Fruit fly (Drosophila melanogaster) whole organism, embryonic: Measurements from ENCODE around the gene HemK2.

Experiments used
- Aef1 ChIP-seq: fragments of 200-800 bp; sonication (Bioruptor generic); IDR thresholded peaks from 3 replicates; pipeline ENCODE4 v1.3.6; 2022; ENCODE audit warnings: missing biosample characterization, missing genetic modification characterization
- Antp ChIP-seq: fragments of 200-800 bp; sonication (Bioruptor generic); optimal IDR thresholded peaks from 3 replicates; lab custom pipeline; 2016; ENCODE audit warnings: missing biosample characterization, missing genetic modification characterization
- CG11398 ChIP-seq: fragments of 200-800 bp; sonication (Bioruptor generic); optimal IDR thresholded peaks from 2 replicates; lab custom pipeline; 2016; ENCODE audit warnings: missing biosample characterization, missing genetic modification characterization
- CG11504 ChIP-seq: fragments of 200-800 bp; sonication (Bioruptor generic); optimal IDR thresholded peaks from 3 replicates; lab custom pipeline; 2019; ENCODE audit warnings: missing biosample characterization, mild to moderate bottlenecking, missing genetic modification characterization, moderate library complexity
- CG11560 ChIP-seq: fragments of 200-800 bp; sonication (Bioruptor generic); IDR thresholded peaks from 3 replicates; pipeline ENCODE4 v1.3.6; 2022; ENCODE audit warnings: missing biosample characterization, missing genetic modification characterization
- CG11695 ChIP-seq: fragments of 200-800 bp; sonication (Bioruptor generic); IDR thresholded peaks from 3 replicates; pipeline ENCODE4 v1.3.6; 2022; ENCODE audit warnings: missing biosample characterization, missing genetic modification characterization
- CG12659 ChIP-seq: fragments of 200-800 bp; sonication (Bioruptor generic); optimal IDR thresholded peaks from 3 replicates; lab custom pipeline; 2017; ENCODE audit warnings: mild to moderate bottlenecking, missing biosample characterization, missing genetic modification reagents, missing genetic modification characterization
- CG12769 ChIP-seq: fragments of 200-800 bp; sonication (Bioruptor generic); optimal IDR thresholded peaks from 2 replicates; lab custom pipeline; 2019; ENCODE audit warnings: missing biosample characterization, mild to moderate bottlenecking, missing genetic modification characterization, moderate library complexity
- CG13424 ChIP-seq: fragments of 200-800 bp; sonication (Bioruptor generic); optimal IDR thresholded peaks from 2 replicates; lab custom pipeline; 2019; ENCODE audit warnings: missing biosample characterization, mild to moderate bottlenecking, missing genetic modification characterization, moderate library complexity
- CG15514 ChIP-seq: fragments of 200-800 bp; sonication (Bioruptor generic); optimal IDR thresholded peaks from 3 replicates; lab custom pipeline; 2017; ENCODE audit warnings: missing biosample characterization, missing genetic modification characterization, mild to moderate bottlenecking, moderate library complexity, missing genetic modification reagents
- CG16779 ChIP-seq: fragments of 200-800 bp; sonication (Bioruptor generic); IDR thresholded peaks from 2 replicates; pipeline ENCODE4 v1.3.6; 2022; ENCODE audit warnings: missing biosample characterization, missing genetic modification characterization
- CG17359 ChIP-seq: fragments of 200-800 bp; sonication (Bioruptor generic); optimal IDR thresholded peaks from 3 replicates; lab custom pipeline; 2018; ENCODE audit warnings: missing biosample characterization, mild to moderate bottlenecking, missing genetic modification characterization, moderate library complexity
- CG17912 ChIP-seq: fragments of 200-800 bp; sonication (Bioruptor generic); optimal IDR thresholded peaks from 2 replicates; lab custom pipeline; 2018; ENCODE audit warnings: missing biosample characterization, mild to moderate bottlenecking, missing genetic modification characterization
- CG18599 ChIP-seq: fragments of 200-800 bp; sonication (Bioruptor generic); optimal IDR thresholded peaks from 3 replicates; lab custom pipeline; 2017; ENCODE audit warnings: missing biosample characterization, missing genetic modification characterization, mild to moderate bottlenecking, moderate library complexity, missing genetic modification reagents
- CG30403 ChIP-seq: fragments of 200-800 bp; sonication (Bioruptor generic); optimal IDR thresholded peaks from 3 replicates; lab custom pipeline; 2016; ENCODE audit warnings: missing biosample characterization, missing genetic modification characterization
- CG31224 ChIP-seq: fragments of 200-800 bp; sonication (Bioruptor generic); IDR thresholded peaks from 2 replicates; pipeline ENCODE4 v1.3.6; 2022; ENCODE audit warnings: missing biosample characterization, missing genetic modification characterization
- CG32532 ChIP-seq: fragments of 200-800 bp; sonication (Bioruptor generic); IDR thresholded peaks from 2 replicates; pipeline ENCODE4 v1.3.6; 2022; ENCODE audit warnings: missing biosample characterization, missing genetic modification characterization
- CG6813 ChIP-seq: fragments of 200-800 bp; sonication (Bioruptor generic); optimal IDR thresholded peaks from 2 replicates; lab custom pipeline; 2017; ENCODE audit warnings: missing biosample characterization, missing genetic modification characterization, mild to moderate bottlenecking, moderate library complexity, missing genetic modification reagents
- CG7556 ChIP-seq: fragments of 200-800 bp; sonication (Bioruptor generic); optimal IDR thresholded peaks from 2 replicates; lab custom pipeline; 2017; ENCODE audit warnings: missing biosample characterization, mild to moderate bottlenecking, missing genetic modification characterization
- CG9932 ChIP-seq: fragments of 200-800 bp; sonication (Bioruptor generic); IDR thresholded peaks from 2 replicates; pipeline ENCODE4 v1.3.6; 2022; ENCODE audit warnings: missing biosample characterization, missing genetic modification characterization
- D19B ChIP-seq: fragments of 200-800 bp; sonication (Bioruptor generic); optimal IDR thresholded peaks from 2 replicates; lab custom pipeline; 2017; ENCODE audit warnings: missing biosample characterization, mild to moderate bottlenecking, missing genetic modification characterization
- Deaf1 ChIP-seq: fragments of 200-800 bp; optimal IDR thresholded peaks from 3 replicates; lab custom pipeline; 2019; ENCODE audit warnings: missing biosample characterization, mild to moderate bottlenecking, missing genetic modification characterization, moderate library complexity
- Dip3 ChIP-seq: fragments of 200-800 bp; sonication (Bioruptor generic); optimal IDR thresholded peaks from 3 replicates; lab custom pipeline; 2016; ENCODE audit warnings: missing biosample characterization, missing genetic modification characterization
- Dref ChIP-seq: fragments of 200-800 bp; sonication (Bioruptor generic); IDR thresholded peaks from 2 replicates; pipeline ENCODE4 v1.3.6; 2022; ENCODE audit warnings: missing biosample characterization, missing genetic modification characterization
- Fer1 ChIP-seq: fragments of 200-800 bp; sonication (Bioruptor generic); optimal IDR thresholded peaks from 2 replicates; lab custom pipeline; 2017; ENCODE audit warnings: missing biosample characterization, mild to moderate bottlenecking, missing genetic modification characterization
- Gug ChIP-seq: fragments of 200-800 bp; sonication (Bioruptor generic); IDR thresholded peaks from 4 replicates; pipeline ENCODE4 v1.3.6; 2022; ENCODE audit warnings: missing biosample characterization, missing genetic modification characterization
- HHEX ChIP-seq: fragments of 200-800 bp; sonication (Bioruptor generic); optimal IDR thresholded peaks from 3 replicates; lab custom pipeline; 2017; ENCODE audit warnings: missing biosample characterization, mild to moderate bottlenecking, missing genetic modification characterization, missing genetic modification reagents
- Hmx ChIP-seq: fragments of 200-800 bp; sonication (Bioruptor generic); optimal IDR thresholded peaks from 2 replicates; lab custom pipeline; 2016; ENCODE audit warnings: missing biosample characterization, missing genetic modification characterization
- Hr51 ChIP-seq, 2 experiments: fragments of 200-800 bp; sonication (Bioruptor generic); optimal IDR thresholded peaks; 2 replicates in 1 of 2; 3 replicates in 1 of 2; lab custom pipeline; 2016 to 2018; ENCODE audit warnings: missing biosample characterization in 2 of 2, missing genetic modification characterization in 2 of 2, mild to moderate bottlenecking in 1 of 2, moderate library complexity in 1 of 2
- NfI ChIP-seq: fragments of 200-800 bp; sonication (Bioruptor generic); optimal IDR thresholded peaks from 3 replicates; lab custom pipeline; 2018; ENCODE audit warnings: missing biosample characterization, mild to moderate bottlenecking, missing genetic modification characterization, moderate library complexity
- PHDP ChIP-seq: fragments of 200-800 bp; sonication (Bioruptor generic); optimal IDR thresholded peaks from 3 replicates; lab custom pipeline; 2018; ENCODE audit warnings: missing biosample characterization, mild to moderate bottlenecking, missing genetic modification characterization, moderate library complexity
- Ravus ChIP-seq: fragments of 200-800 bp; sonication (Bioruptor generic); IDR thresholded peaks from 2 replicates; pipeline ENCODE4 v1.3.6; 2022; ENCODE audit warnings: missing biosample characterization, missing genetic modification characterization
- Trl ChIP-seq, 3 experiments: fragments of >200 bp in 2 of 3; fragments of 200-800 bp in 1 of 3; sonication (Bioruptor generic) in 1 of 3; optimal IDR thresholded peaks; 2 replicates in 1 of 3; 3 replicates in 2 of 3; lab custom pipeline; 2016 to 2017; ENCODE audit warnings: missing biosample characterization in 1 of 3, missing genetic modification characterization in 1 of 3
- al ChIP-seq: fragments of 200-800 bp; sonication (Bioruptor generic); IDR thresholded peaks from 2 replicates; pipeline ENCODE4 v1.3.6; 2022; ENCODE audit warnings: missing biosample characterization, missing genetic modification characterization
- chinmo ChIP-seq: fragments of 200-800 bp; sonication (Bioruptor generic); IDR thresholded peaks from 4 replicates; pipeline ENCODE4 v1.3.6; 2022; ENCODE audit warnings: missing biosample characterization, missing genetic modification characterization; ENCODE audit not compliant: partially characterized antibody
- dpn ChIP-seq, 2 experiments: fragments of 200-800 bp; sonication (Bioruptor generic); optimal IDR thresholded peaks; 3 replicates each; lab custom pipeline; 2016; ENCODE audit warnings: missing biosample characterization in 2 of 2, missing genetic modification characterization in 2 of 2
- grau ChIP-seq: fragments of 200-800 bp; optimal IDR thresholded peaks from 3 replicates; lab custom pipeline; 2019; ENCODE audit warnings: missing biosample characterization, mild to moderate bottlenecking, missing genetic modification characterization, moderate library complexity
- hkb ChIP-seq, 2 experiments: fragments of 200-800 bp in 1 of 2; fragments of >200 bp in 1 of 2; sonication (Bioruptor generic) in 1 of 2; IDR thresholded peaks in 1 of 2; optimal IDR thresholded peaks in 1 of 2; 2 replicates each; pipeline versions ENCODE4 v1.3.6 to Lab custom; 2017 to 2022; ENCODE audit warnings: missing biosample characterization in 1 of 2, missing genetic modification characterization in 1 of 2
- klu ChIP-seq: fragments of 200-800 bp; sonication (Bioruptor generic); IDR thresholded peaks from 2 replicates; pipeline ENCODE4 v1.3.6; 2022; ENCODE audit warnings: missing biosample characterization, missing genetic modification characterization
- lab ChIP-seq: fragments of 200-800 bp; sonication (Bioruptor generic); optimal IDR thresholded peaks from 3 replicates; lab custom pipeline; 2017; ENCODE audit warnings: missing biosample characterization, missing genetic modification characterization, mild to moderate bottlenecking, moderate library complexity, missing genetic modification reagents
- lilli ChIP-seq: fragments of 200-800 bp; sonication (Bioruptor generic); optimal IDR thresholded peaks from 3 replicates; lab custom pipeline; 2016; ENCODE audit warnings: missing biosample characterization, missing genetic modification characterization
- mam ChIP-seq: fragments of 200-800 bp; sonication (Bioruptor generic); optimal IDR thresholded peaks from 3 replicates; lab custom pipeline; 2016; ENCODE audit warnings: missing biosample characterization, missing genetic modification characterization
- mld ChIP-seq: fragments of 200-800 bp; sonication (Bioruptor generic); IDR thresholded peaks from 3 replicates; pipeline ENCODE4 v1.3.6; 2022; ENCODE audit warnings: missing biosample characterization, missing genetic modification characterization; ENCODE audit not compliant: partially characterized antibody
- pho ChIP-seq: fragments of 200-800 bp; sonication (Bioruptor generic); optimal IDR thresholded peaks from 2 replicates; lab custom pipeline; 2016; ENCODE audit warnings: missing biosample characterization, missing genetic modification characterization
- row ChIP-seq: fragments of 200-800 bp; sonication (Bioruptor generic); IDR thresholded peaks from 3 replicates; pipeline ENCODE4 v1.3.6; 2022; ENCODE audit warnings: missing biosample characterization, missing genetic modification characterization
- slbo ChIP-seq: fragments of 200-800 bp; sonication (Bioruptor generic); IDR thresholded peaks from 2 replicates; pipeline ENCODE4 v1.3.6; 2022; ENCODE audit warnings: missing biosample characterization, missing genetic modification characterization
- sob ChIP-seq: fragments of 200-800 bp; sonication (Bioruptor generic); IDR thresholded peaks from 2 replicates; pipeline ENCODE4 v1.3.6; 2022; ENCODE audit warnings: missing biosample characterization, missing genetic modification characterization
- tgo ChIP-seq: fragments of 200-800 bp; sonication (Bioruptor generic); IDR thresholded peaks from 3 replicates; pipeline ENCODE4 v1.3.6; 2022; ENCODE audit warnings: missing biosample characterization, missing genetic modification characterization
- vvl ChIP-seq: fragments of 200-800 bp; sonication (Bioruptor generic); IDR thresholded peaks from 2 replicates; pipeline ENCODE4 v1.3.6; 2022; ENCODE audit warnings: missing biosample characterization, missing genetic modification characterization

Gene HemK2

dm6 chr2L:2723100-2723499 is 36.4 kb downstream of the HemK2 start (continued):
- TF ChIP-seq CG18599 (GFP tag; lab: Kevin White, UChicago) (peak; percentile 64), CG11560 (tag; lab: Robert Waterston, UW) (0 out of 3 replicates have a peak, but pooled peaks have one; percentile 28), al (GFP tag; lab: Robert Waterston, UW) (no peak), dpn (GFP tag; optimal IDR thresholded peaks at IDR 0.05; lab: Kevin White, UChicago) (no peak), Gug (GFP tag; lab: Robert Waterston, UW) (0 out of 4 replicates have a peak, but pooled peaks have one; percentile 7), CG17359 (tag; lab: Kevin White, UChicago) (peak; percentile 30), sob (GFP tag; lab: Robert Waterston, UW) (peak; percentile 52; the same call in 1 of the 2 replicates), chinmo (GFP tag; lab: Robert Waterston, UW) (no peak), Ravus (GFP tag; lab: Robert Waterston, UW) (no peak), pho (GFP tag; lab: Kevin White, UChicago) (peak; percentile 13), Aef1 (GFP tag; lab: Robert Waterston, UW) (0 out of 3 replicates have a peak, but pooled peaks have one; percentile 12), D19B (GFP tag; lab: Kevin White, UChicago) (peak; percentile 77), CG30403 (GFP tag; lab: Kevin White, UChicago) (peak; percentile 17), tgo (peak; percentile 36; the same call in 1 of the 3 replicates), PHDP (tag; lab: Kevin White, UChicago) (peak; percentile 17), CG9932 (peak; percentile 24; the same call in 1 of the 2 replicates), CG13424 (tag; lab: Kevin White, UChicago) (peak; percentile 8), klu (GFP tag; lab: Robert Waterston, UW) (no peak), Hmx (GFP tag; lab: Kevin White, UChicago) (no peak), Deaf1 (tag; lab: Kevin White, UChicago) (no peak), Fer1 (GFP tag; lab: Kevin White, UChicago) (peak; percentile 17), Antp (GFP tag; lab: Kevin White, UChicago) (peak; percentile 6), hkb (optimal IDR thresholded peaks at IDR 0.05; lab: Kevin White, UChicago) (no peak), hkb (GFP tag; IDR thresholded peaks at IDR 0.05; lab: Robert Waterston, UW) (0 out of 2 replicates have a peak, but pooled peaks have one; percentile 20), row (GFP tag; lab: Robert Waterston, UW) (peak; percentile 66), mld (GFP tag; lab: Robert Waterston, UW) (no peak), NfI (peak; percentile 3), Dref (no peak), CG16779 (GFP tag; lab: Robert Waterston, UW) (no peak), lab (GFP tag; lab: Kevin White, UChicago) (peak; percentile 60), CG17912 (GFP tag; lab: Kevin White, UChicago) (no peak), Hr51 (GFP tag; optimal IDR thresholded peaks at IDR 0.05; lab: Kevin White, UChicago) (peak in 1 of 2 experiments; percentile 39), CG11398 (GFP tag; lab: Kevin White, UChicago) (no peak), CG11695 (0 out of 3 replicates have a peak, but pooled peaks have one; percentile 8), HHEX (GFP tag; lab: Kevin White, UChicago) (peak; percentile 7), CG12659 (peak; percentile 14), Trl (optimal IDR thresholded peaks at IDR 0.05; lab: Kevin White, UChicago) (no peak), Trl (GFP tag; optimal IDR thresholded peaks at IDR 0.05; lab: Kevin White, UChicago) (no peak), vvl (GFP tag; lab: Robert Waterston, UW) (peak; percentile 53; the same call in 1 of the 2 replicates), Dip3 (GFP tag; lab: Kevin White, UChicago) (peak; percentile 1), CG6813 (GFP tag; lab: Kevin White, UChicago) (no peak), lilli (GFP tag; lab: Kevin White, UChicago) (peak; percentile 32), CG32532 (GFP tag; lab: Robert Waterston, UW) (peak; percentile 56), grau (peak; percentile 31), mam (GFP tag; lab: Kevin White, UChicago) (peak; percentile 31), CG15514 (GFP tag; lab: Kevin White, UChicago) (peak; percentile 15), CG7556 (GFP tag; lab: Kevin White, UChicago) (peak; percentile 11), slbo (GFP tag; lab: Robert Waterston, UW) (peak; percentile 68; the same call in 1 of the 2 replicates), CG31224 (GFP tag; lab: Robert Waterston, UW) (0 out of 2 replicates have a peak, but pooled peaks have one; percentile 10), CG12769 (tag; lab: Kevin White, UChicago) (peak; percentile 64), CG11504 (peak; percentile 48)
